Worm (Caenorhabditis elegans) whole organism, L1 larva: Measurements from ENCODE around the gene C17G10.1.

Experiments
- alr-1 ChIP-seq: fragments of 200-800 bp; sonication (Bioruptor generic); optimal IDR thresholded peaks from 2 replicates; lab custom pipeline; 2018; ENCODE audit warnings: borderline replicate concordance, mild to moderate bottlenecking, missing genetic modification characterization, missing compliant biosample characterization
- blmp-1 ChIP-seq: fragments of 150-350 bp; optimal IDR thresholded peaks from 2 replicates; lab custom pipeline; 2014; ENCODE audit warnings: missing biosample characterization, missing genetic modification characterization
- ces-1 ChIP-seq: fragments of 150-350 bp; optimal IDR thresholded peaks from 2 replicates; lab custom pipeline; 2014; ENCODE audit warnings: missing biosample characterization, missing genetic modification reagents, missing genetic modification characterization
- efl-1 ChIP-seq, 4 experiments: fragments of 150-350 bp; optimal IDR thresholded peaks in 3 of 4; peaks in 1 of 4; 1 replicate in 1 of 4; 2 replicates in 3 of 4; lab custom pipeline; 2014; ENCODE audit warnings: missing biosample characterization in 2 of 4, missing genetic modification characterization in 2 of 4, missing genetic modification reagents in 2 of 4
- efl-3 ChIP-seq: fragments of 200-800 bp; sonication (Bioruptor generic); optimal IDR thresholded peaks from 2 replicates; lab custom pipeline; 2018; ENCODE audit warnings: mild to moderate bottlenecking, missing genetic modification characterization, missing compliant biosample characterization
- egl-13 ChIP-seq: sonication (generic microtip); optimal IDR thresholded peaks from 2 replicates; lab custom pipeline; 2016; ENCODE audit warnings: missing genotype, missing genetic modification reagents, missing genetic modification characterization, missing compliant biosample characterization
- elt-2 ChIP-seq: sonication (generic microtip); optimal IDR thresholded peaks from 2 replicates; lab custom pipeline; 2016; ENCODE audit warnings: missing genetic modification characterization, mild to moderate bottlenecking, inconsistent platforms, missing compliant biosample characterization, missing genetic modification reagents
- elt-3 ChIP-seq, 6 experiments: fragments of 150-350 bp in 1 of 6; sonication (generic microtip); optimal IDR thresholded peaks; 2 replicates each; lab custom pipeline; 2017 to 2018; ENCODE audit warnings: missing biosample characterization in 6 of 6, missing genetic modification characterization in 6 of 6, inconsistent platforms in 1 of 6
- fkh-10 ChIP-seq: sonication (generic microtip); optimal IDR thresholded peaks from 2 replicates; lab custom pipeline; 2017; ENCODE audit warnings: missing biosample characterization, missing genetic modification reagents, missing genetic modification characterization
- grh-1 ChIP-seq: fragments of 200-800 bp; sonication (Bioruptor generic); IDR thresholded peaks from 2 replicates; pipeline ENCODE4 v1.3.6; 2022; ENCODE audit warnings: missing genetic modification reagents, missing genetic modification characterization, missing compliant biosample characterization
- jun-1 ChIP-seq: fragments of 150-350 bp; optimal IDR thresholded peaks from 2 replicates; lab custom pipeline; 2014; ENCODE audit warnings: missing biosample characterization, missing genetic modification reagents, missing genetic modification characterization
- lin-13 ChIP-seq: fragments of 150-350 bp; optimal IDR thresholded peaks from 2 replicates; lab custom pipeline; 2014; ENCODE audit warnings: missing biosample characterization, missing genetic modification reagents, missing genetic modification characterization
- lin-14 ChIP-seq: fragments of 200-800 bp; sonication (Bioruptor generic); optimal IDR thresholded peaks from 2 replicates; lab custom pipeline; 2018; ENCODE audit warnings: mild to moderate bottlenecking, missing genetic modification characterization, moderate library complexity, missing compliant biosample characterization
- lin-15B ChIP-seq: fragments of 150-350 bp; sonication (generic microtip); optimal IDR thresholded peaks from 3 replicates; lab custom pipeline; 2014; ENCODE audit warnings: missing biosample characterization, missing genetic modification characterization
- lin-35 ChIP-seq, 2 experiments: fragments of 150-350 bp; optimal IDR thresholded peaks; 2 replicates each; lab custom pipeline; 2014; ENCODE audit warnings: missing biosample characterization in 2 of 2, missing genetic modification characterization in 2 of 2, missing genetic modification reagents in 2 of 2
- lin-39 ChIP-seq: fragments of 150-350 bp; optimal IDR thresholded peaks from 2 replicates; lab custom pipeline; 2014; ENCODE audit warnings: missing biosample characterization, missing genetic modification reagents, missing genetic modification characterization
- lsy-2 ChIP-seq, 2 experiments: fragments of 150-350 bp; optimal IDR thresholded peaks; 2 replicates each; lab custom pipeline; 2014; ENCODE audit warnings: missing biosample characterization in 2 of 2, missing genetic modification characterization in 2 of 2
- mdl-1 ChIP-seq, 2 experiments: fragments of 150-350 bp; optimal IDR thresholded peaks; 2 replicates each; lab custom pipeline; 2014 to 2017; ENCODE audit warnings: missing biosample characterization in 2 of 2, missing genetic modification characterization in 2 of 2, inconsistent platforms in 1 of 2
- mef-2 ChIP-seq: fragments of 150-350 bp; optimal IDR thresholded peaks from 2 replicates; lab custom pipeline; 2014; ENCODE audit warnings: missing biosample characterization, missing genetic modification characterization
- mep-1 ChIP-seq: fragments of 150-350 bp; optimal IDR thresholded peaks from 2 replicates; lab custom pipeline; 2014; ENCODE audit warnings: missing biosample characterization, missing genetic modification characterization
- nhr-11 ChIP-seq: fragments of 150-350 bp; optimal IDR thresholded peaks from 2 replicates; lab custom pipeline; 2014; ENCODE audit warnings: missing biosample characterization, missing genetic modification characterization
- nhr-19 ChIP-seq: fragments of 200-800 bp; sonication (Bioruptor generic); conservative IDR thresholded peaks from 2 replicates; pipeline ENCODE4 v1.3.6; 2022; ENCODE audit warnings: missing genetic modification characterization, missing compliant biosample characterization
- nhr-20 ChIP-seq: sonication (generic microtip); optimal IDR thresholded peaks from 2 replicates; lab custom pipeline; 2016; ENCODE audit warnings: mild to moderate bottlenecking, missing genetic modification characterization, missing compliant biosample characterization
- nhr-47 ChIP-seq: sonication (generic microtip); optimal IDR thresholded peaks from 2 replicates; lab custom pipeline; 2016; ENCODE audit warnings: mild to moderate bottlenecking, missing genetic modification characterization, moderate library complexity, missing compliant biosample characterization
- nhr-71 ChIP-seq: sonication (generic microtip); optimal IDR thresholded peaks from 2 replicates; lab custom pipeline; 2016; ENCODE audit warnings: mild to moderate bottlenecking, missing genetic modification characterization, moderate library complexity, missing compliant biosample characterization
- nhr-84 ChIP-seq: sonication (generic microtip); optimal IDR thresholded peaks from 2 replicates; lab custom pipeline; 2017; ENCODE audit warnings: missing biosample characterization, missing genetic modification characterization
- nhr-85 ChIP-seq: sonication (generic microtip); peaks from one replicate; lab custom pipeline; 2016; ENCODE audit warnings: missing genetic modification characterization, inconsistent platforms, missing compliant biosample characterization
- nhr-90 ChIP-seq: sonication (generic microtip); optimal IDR thresholded peaks from 2 replicates; lab custom pipeline; 2016; ENCODE audit warnings: mild to moderate bottlenecking, missing genetic modification characterization, missing compliant biosample characterization; ENCODE audit not compliant: poor library complexity
- skn-1 ChIP-seq: fragments of 150-350 bp; optimal IDR thresholded peaks from 2 replicates; lab custom pipeline; 2014; ENCODE audit warnings: missing biosample characterization, missing genetic modification characterization
- snpc-4 ChIP-seq: fragments of 150-350 bp; optimal IDR thresholded peaks from 2 replicates; lab custom pipeline; 2014; ENCODE audit warnings: missing biosample characterization, missing genetic modification characterization
- snu-23 ChIP-seq: sonication (generic microtip); optimal IDR thresholded peaks from 2 replicates; lab custom pipeline; 2016; ENCODE audit warnings: missing genetic modification characterization, missing compliant biosample characterization
- swsn-7 ChIP-seq: sonication (generic microtip); optimal IDR thresholded peaks from 2 replicates; lab custom pipeline; 2016; ENCODE audit warnings: missing genetic modification characterization, missing compliant biosample characterization
- tbx-2 ChIP-seq: sonication (generic microtip); optimal IDR thresholded peaks from 2 replicates; lab custom pipeline; 2016; ENCODE audit warnings: missing genetic modification characterization, missing compliant biosample characterization
- unc-86 ChIP-seq: sonication (generic microtip); optimal IDR thresholded peaks from 2 replicates; lab custom pipeline; 2016; ENCODE audit warnings: missing genetic modification characterization, missing compliant biosample characterization
- vab-15 ChIP-seq: sonication (generic microtip); optimal IDR thresholded peaks from 2 replicates; lab custom pipeline; 2017; ENCODE audit warnings: missing genotype, mild to moderate bottlenecking, missing genetic modification characterization, missing compliant biosample characterization
- ztf-4 ChIP-seq: fragments of 150-350 bp; optimal IDR thresholded peaks from 2 replicates; lab custom pipeline; 2014; ENCODE audit warnings: missing biosample characterization, missing genetic modification characterization

The C17G10.1 gene

ce11 chrII:5557134-5557533 is 39.2 kb upstream of the C17G10.1 start:
- TF ChIP-seq mdl-1 (tag; optimal IDR thresholded peaks at IDR 0.05; lab: Kevin White, UChicago) (peak in 1 of 2 experiments; percentile 22), fkh-10 (GFP tag; lab: Kevin White, UChicago) (no peak), nhr-71 (tag; lab: Kevin White, UChicago) (peak; percentile 59), lin-35 (GFP tag; optimal IDR thresholded peaks at IDR 0.05; lab: Kevin White, UChicago) (peak in 1 of 2 experiments; percentile 57), snpc-4 (tag; lab: Kevin White, UChicago) (no peak), nhr-20 (tag; lab: Kevin White, UChicago) (peak; percentile 21), unc-86 (no peak), elt-2 (tag; lab: Kevin White, UChicago) (peak; percentile 99)

ce11 chrII:5561392-5561791 is 35.0 kb upstream of the C17G10.1 start, which contains the start of gene C17C3.3:
Gene C17C3.3 (plus strand): TSS chrII:5561737.
- TF ChIP-seq elt-2 (tag; lab: Kevin White, UChicago) (peak; percentile 92), alr-1 (no peak), egl-13 (tag; lab: Kevin White, UChicago) (no peak), mef-2 (tag; lab: Kevin White, UChicago) (no peak)

ce11 chrII:5565082-5565623 is 31.2 kb upstream of the C17G10.1 start:
- TF ChIP-seq efl-1 (optimal IDR thresholded peaks at IDR 0.05; lab: Kevin White, UChicago) (no peak), efl-1 (GFP tag; optimal IDR thresholded peaks at IDR 0.05 in 1 of 2; lab: Kevin White, UChicago) (no peak)
- TF ChIP-seq, all 84 proteins: peak for 0

- no peak for TF ChIP-seq nhr-11 (tag; lab: Kevin White, UChicago)
- peak; percentile 11 for TF ChIP-seq lin-14 (GFP tag; lab: Kevin White, UChicago)
- no peak for TF ChIP-seq vab-15
- no peak for TF ChIP-seq lin-39 (tag; lab: Kevin White, UChicago)
- TF ChIP-seq efl-3 (GFP tag; lab: Kevin White, UChicago), result no peak
- peak; percentile 78 for TF ChIP-seq nhr-85
- peak; percentile 9 for TF ChIP-seq nhr-71 (tag; lab: Kevin White, UChicago)
- no peak for TF ChIP-seq snu-23 (GFP tag; lab: Kevin White, UChicago)
These were observed 26.1 kb upstream of the C17G10.1 start, which contains the start of the genes C17C3.1 and C17C3.15 for ce11 chrII:5570272-5570671. Gene C17C3.1 (plus strand): TSS chrII:5570572. Gene C17C3.15 (plus strand): TSS chrII:5570654.

- TF ChIP-seq lin-35 (GFP tag; optimal IDR thresholded peaks at IDR 0.05; lab: Kevin White, UChicago) (peak in 1 of 2 experiments; percentile 60), mep-1 (tag; lab: Kevin White, UChicago) (no peak), lin-39 (tag; lab: Kevin White, UChicago) (no peak), lsy-2 (tag; optimal IDR thresholded peaks at IDR 0.05; lab: Kevin White, UChicago) (peak in 1 of 2 experiments; percentile 40), swsn-7 (tag; lab: Kevin White, UChicago) (peak; percentile 10), nhr-19 (GFP tag; lab: Robert Waterston, UW) (peak; percentile 43), nhr-90 (tag; lab: Kevin White, UChicago) (peak; percentile 63), nhr-47 (tag; lab: Kevin White, UChicago) (peak; percentile 45), lin-15B (tag; lab: Kevin White, UChicago) (no peak), efl-1 (optimal IDR thresholded peaks at IDR 0.05; lab: Kevin White, UChicago) (no peak), efl-1 (GFP tag; optimal IDR thresholded peaks at IDR 0.05 in 1 of 2; lab: Kevin White, UChicago) (peak in 1 of 2 experiments; percentile 85), nhr-20 (tag; lab: Kevin White, UChicago) (peak; percentile 82), elt-3 (tag; optimal IDR thresholded peaks at IDR 0.05; lab: Kevin White, UChicago) (peak in 2 of 6 experiments; percentile 25 to 78), nhr-84 (no peak), snu-23 (GFP tag; lab: Kevin White, UChicago) (peak; percentile 81), elt-2 (tag; lab: Kevin White, UChicago) (peak; percentile 57), grh-1 (GFP tag; lab: Robert Waterston, UW) (peak; percentile 34; the same call in 1 of the 2 replicates), nhr-71 (tag; lab: Kevin White, UChicago) (peak; percentile 88), lin-13 (GFP tag; lab: Kevin White, UChicago) (peak; percentile 30), tbx-2 (peak; percentile 53), ces-1 (GFP tag; lab: Kevin White, UChicago) (no peak), blmp-1 (peak; percentile 13), ztf-4 (peak; percentile 58), nhr-85 (peak; percentile 93), jun-1 (tag; lab: Kevin White, UChicago) (no peak), lin-14 (GFP tag; lab: Kevin White, UChicago) (peak; percentile 70), skn-1 (tag; lab: Kevin White, UChicago) (peak; percentile 82)
These were observed 24.1 kb upstream of the C17G10.1 start for ce11 chrII:5572082-5572746.
